Fruit fly (Drosophila melanogaster): ENCODE measurements around the gene CG10959.

Gene CG10959

dm6 chrX:8163452-8163851, 14.9 kb downstream of the CG10959 start:
- TF ChIP-seq pad (GFP tag; optimal IDR thresholded peaks at IDR 0.05) (no peak), CG33017 (tag; optimal IDR thresholded peaks at IDR 0.05) (no peak), cic (GFP tag; optimal IDR thresholded peaks at IDR 0.05) (no peak), Hr96 (GFP tag; optimal IDR thresholded peaks at IDR 0.05) (no peak), tj (GFP tag; optimal IDR thresholded peaks at IDR 0.05) (no peak), Crg-1 (GFP tag; optimal IDR thresholded peaks at IDR 0.05) (no peak), ovo (GFP tag; optimal IDR thresholded peaks at IDR 0.05) (no peak), Mnt (GFP tag; optimal IDR thresholded peaks at IDR 0.05) (no peak), CG1620 (GFP tag; optimal IDR thresholded peaks at IDR 0.05) (no peak), CG5204 (GFP tag; optimal IDR thresholded peaks at IDR 0.05) (no peak), Clk (GFP tag; optimal IDR thresholded peaks at IDR 0.05) (no peak), CG7045 (GFP tag; optimal IDR thresholded peaks at IDR 0.05) (no peak), CG12768 (GFP tag; optimal IDR thresholded peaks at IDR 0.05) (no peak), CG14711 (tag; optimal IDR thresholded peaks at IDR 0.05) (no peak), CG11617 (GFP tag; optimal IDR thresholded peaks at IDR 0.05) (no peak), CG7101 (tag; optimal IDR thresholded peaks at IDR 0.05) (no peak), kay (GFP tag; ENCODE audit: borderline replicate concordance) (no peak)

DNA sequence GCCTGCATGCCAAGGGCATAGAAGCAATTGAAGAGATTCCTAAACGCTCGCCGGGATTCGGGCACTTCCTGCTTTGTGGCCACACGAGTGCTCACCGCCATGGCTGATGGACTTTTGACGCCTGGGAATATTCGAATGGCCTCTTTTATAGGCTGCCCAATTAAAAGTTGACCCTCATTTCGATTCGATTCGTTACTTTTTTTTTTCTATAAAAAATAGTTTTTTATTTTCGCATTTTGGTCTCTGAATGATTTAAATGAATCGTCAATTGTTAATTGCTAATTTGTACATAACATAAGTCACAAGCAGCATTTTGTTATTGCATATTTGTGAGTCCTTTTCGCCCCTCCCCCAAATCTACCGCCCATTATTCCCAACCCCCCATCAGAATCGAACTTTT, 17.0 kb downstream of the CG10959 start, which contains the start of gene Or7a:
Or7a (minus strand) TSS at position 101 of the 400 bp plus-strand sequence.
- TF ChIP-seq Hr96 (GFP tag; optimal IDR thresholded peaks at IDR 0.05): no peak
- TF ChIP-seq ovo (GFP tag; optimal IDR thresholded peaks at IDR 0.05): no peak
- no peak for TF ChIP-seq Mnt (GFP tag; optimal IDR thresholded peaks at IDR 0.05)
- TF ChIP-seq tj (GFP tag; optimal IDR thresholded peaks at IDR 0.05): no peak
- no peak for TF ChIP-seq CG14711 (tag; optimal IDR thresholded peaks at IDR 0.05)
- no peak for TF ChIP-seq CG11617 (GFP tag; optimal IDR thresholded peaks at IDR 0.05)
- TF ChIP-seq toe (GFP tag; optimal IDR thresholded peaks at IDR 0.05): no peak
- no peak for TF ChIP-seq kay (GFP tag; ENCODE audit: borderline replicate concordance)

DNA sequence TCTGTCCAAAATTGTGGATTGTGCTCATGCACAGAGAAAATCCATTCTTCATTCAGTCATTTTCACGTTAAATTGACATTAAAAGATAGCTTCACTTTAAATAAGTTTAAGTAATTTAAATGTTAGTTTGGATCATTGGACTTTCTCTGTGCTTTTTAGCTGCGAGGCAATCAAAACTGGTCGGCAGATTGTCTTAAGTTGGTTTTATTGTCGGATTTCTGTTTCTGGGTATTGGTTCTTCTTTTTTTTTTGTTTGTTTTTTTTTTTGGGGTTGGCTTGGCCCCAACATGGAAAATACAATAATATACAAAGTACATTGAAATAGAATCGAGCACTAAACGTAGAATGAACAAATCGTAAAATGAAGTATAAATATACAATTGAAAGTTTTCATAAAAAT, 21.6 kb downstream of the CG10959 start, which contains the start of gene CG2278:
CG2278 (minus strand) TSS at position 101 of the 400 bp plus-strand sequence.
- TF ChIP-seq Crg-1 (GFP tag; optimal IDR thresholded peaks at IDR 0.05): no peak
- TF ChIP-seq Clk (GFP tag; optimal IDR thresholded peaks at IDR 0.05): no peak
- no peak for TF ChIP-seq CG7045 (GFP tag; optimal IDR thresholded peaks at IDR 0.05)
- no peak for TF ChIP-seq Mnt (GFP tag; optimal IDR thresholded peaks at IDR 0.05)
- no peak for TF ChIP-seq CG33017 (tag; optimal IDR thresholded peaks at IDR 0.05)
- no peak for TF ChIP-seq CG7101 (tag; optimal IDR thresholded peaks at IDR 0.05)
- TF ChIP-seq cic (GFP tag; optimal IDR thresholded peaks at IDR 0.05): no peak
- no peak for TF ChIP-seq ovo (GFP tag; optimal IDR thresholded peaks at IDR 0.05)

DNA sequence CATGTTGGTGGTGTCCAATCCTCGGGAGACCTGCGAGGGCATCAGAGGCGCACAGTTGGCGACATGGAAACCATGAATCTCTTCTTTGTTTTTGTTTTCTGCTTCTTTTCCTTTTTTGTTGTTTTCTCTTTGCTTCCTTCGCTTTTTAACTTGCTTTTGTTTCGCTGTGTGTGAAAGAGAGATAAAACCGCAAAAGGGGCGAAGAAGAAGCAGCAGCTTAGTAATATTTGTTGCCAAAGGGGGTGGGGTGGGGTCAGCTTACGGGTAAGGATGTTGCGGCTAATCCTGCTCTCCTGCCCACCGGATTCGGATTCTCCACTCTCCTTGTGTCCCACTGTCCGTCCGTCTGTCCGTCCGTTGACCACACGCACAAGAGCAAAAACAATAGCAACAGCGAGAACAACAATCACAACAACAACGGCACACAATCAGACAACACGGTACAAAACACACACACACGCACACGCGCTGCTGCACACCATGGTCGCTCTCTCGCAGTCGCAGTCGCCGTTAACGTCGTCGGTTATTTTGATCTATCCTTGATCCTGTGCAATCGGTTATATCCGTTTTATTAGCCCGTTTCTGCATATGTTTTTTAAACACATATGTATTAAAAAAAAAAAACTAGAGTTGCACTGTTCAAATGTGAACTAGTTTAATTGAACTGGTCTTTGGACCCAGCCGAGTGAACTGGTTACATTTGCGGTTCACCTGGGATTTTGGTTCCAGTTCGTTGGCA, 27.9 kb downstream of the CG10959 start:
- TF ChIP-seq CG12768 (GFP tag; optimal IDR thresholded peaks at IDR 0.05) (no peak), CG11617 (GFP tag; optimal IDR thresholded peaks at IDR 0.05) (peak; percentile 19), CG7045 (GFP tag; optimal IDR thresholded peaks at IDR 0.05) (no peak), CG14711 (tag; optimal IDR thresholded peaks at IDR 0.05) (peak; percentile 80), Mnt (GFP tag; optimal IDR thresholded peaks at IDR 0.05) (peak; percentile 51), tj (GFP tag; optimal IDR thresholded peaks at IDR 0.05) (peak; percentile 29)

dm6 chrX:8177030-8177349, 28.4 kb downstream of the CG10959 start, which contains the start of gene slpr:
TSS of gene slpr (minus strand) at chrX:8177185.
- no peak for TF ChIP-seq bab1 (GFP tag; optimal IDR thresholded peaks at IDR 0.05)
- no peak for TF ChIP-seq CG12768 (GFP tag; optimal IDR thresholded peaks at IDR 0.05)
- TF ChIP-seq kay (GFP tag; ENCODE audit: borderline replicate concordance): no peak
- TF ChIP-seq pad (GFP tag; optimal IDR thresholded peaks at IDR 0.05): no peak
- no peak for TF ChIP-seq CG5204 (GFP tag; optimal IDR thresholded peaks at IDR 0.05)
- TF ChIP-seq CG33017 (tag; optimal IDR thresholded peaks at IDR 0.05): no peak
- peak; percentile 38 for TF ChIP-seq CG14711 (tag; optimal IDR thresholded peaks at IDR 0.05)

DNA sequence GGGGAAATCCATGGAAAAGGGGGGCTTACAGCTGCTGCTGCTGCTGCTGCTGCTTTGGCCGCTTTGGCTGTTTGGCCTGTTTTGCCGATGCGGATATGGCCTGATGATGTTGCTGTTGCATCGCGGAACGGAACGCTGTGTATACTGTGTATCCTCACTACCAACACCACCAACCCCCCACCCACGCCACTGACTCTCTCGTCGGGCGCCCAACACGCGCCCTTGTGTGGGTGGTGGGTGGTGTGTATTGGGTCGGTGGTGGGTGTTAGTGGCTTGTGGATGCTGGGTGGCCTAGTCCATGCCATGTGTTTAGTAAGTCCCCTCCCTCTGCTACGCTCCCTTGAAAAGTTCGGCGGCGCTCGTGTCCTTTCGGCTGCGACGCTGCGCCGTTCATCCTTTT, 29.2 kb downstream of the CG10959 start:
- no peak for TF ChIP-seq Crg-1 (GFP tag; optimal IDR thresholded peaks at IDR 0.05)
- TF ChIP-seq pad (GFP tag; optimal IDR thresholded peaks at IDR 0.05): peak; percentile 17
- TF ChIP-seq Mnt (GFP tag; optimal IDR thresholded peaks at IDR 0.05): no peak
- no peak for TF ChIP-seq CG11617 (GFP tag; optimal IDR thresholded peaks at IDR 0.05)
- TF ChIP-seq tj (GFP tag; optimal IDR thresholded peaks at IDR 0.05): no peak
- TF ChIP-seq CG7045 (GFP tag; optimal IDR thresholded peaks at IDR 0.05): no peak
- TF ChIP-seq Hr96 (GFP tag; optimal IDR thresholded peaks at IDR 0.05): no peak
- TF ChIP-seq CG7101 (tag; optimal IDR thresholded peaks at IDR 0.05): no peak
- no peak for TF ChIP-seq CG14711 (tag; optimal IDR thresholded peaks at IDR 0.05)

DNA sequence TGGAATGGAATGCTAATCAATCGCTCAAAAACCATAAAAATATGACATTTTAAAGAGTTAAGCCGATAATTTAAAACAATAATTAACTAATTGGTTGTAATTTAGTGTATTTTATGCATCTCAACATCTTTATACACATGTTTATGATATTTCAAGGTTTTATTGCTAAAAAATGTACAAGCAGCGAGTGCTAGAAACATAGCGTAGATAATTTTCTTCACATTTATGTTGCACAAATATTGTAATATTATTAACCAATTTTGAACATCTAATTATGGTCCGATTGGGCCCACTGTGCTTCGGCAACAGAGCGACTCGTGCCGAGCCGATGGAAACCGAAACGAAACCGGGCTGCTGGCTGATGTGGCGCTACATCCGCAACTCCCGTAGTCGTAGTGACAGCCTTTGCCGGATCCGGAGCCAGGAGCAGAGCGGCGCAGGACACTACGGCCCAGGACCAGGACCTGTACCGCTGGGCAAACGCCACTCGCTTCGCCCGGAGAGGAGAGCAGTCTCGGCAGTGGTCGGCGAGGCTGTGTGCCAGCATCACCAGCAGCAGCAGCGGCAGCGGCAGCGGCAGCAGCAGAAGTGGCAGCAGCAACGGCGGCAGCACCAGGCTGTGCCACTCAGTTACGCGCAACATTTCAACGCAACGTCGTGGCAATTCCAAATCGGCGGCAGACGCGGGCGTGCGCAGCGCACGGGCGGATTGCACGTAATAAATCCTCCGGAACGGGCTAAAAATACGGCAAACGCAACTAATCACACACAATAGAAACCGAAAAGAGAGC, 29.8 kb downstream of the CG10959 start, which contains the start of gene sdt:
sdt (plus strand) TSS at position 385 of the 791 bp plus-strand sequence.
- TF ChIP-seq CG33017 (tag; optimal IDR thresholded peaks at IDR 0.05): no peak
- TF ChIP-seq Clk (GFP tag; optimal IDR thresholded peaks at IDR 0.05): no peak
- no peak for TF ChIP-seq cic (GFP tag; optimal IDR thresholded peaks at IDR 0.05)
- no peak for TF ChIP-seq CG11617 (GFP tag; optimal IDR thresholded peaks at IDR 0.05)
- no peak for TF ChIP-seq CG12768 (GFP tag; optimal IDR thresholded peaks at IDR 0.05)
- no peak for TF ChIP-seq ovo (GFP tag; optimal IDR thresholded peaks at IDR 0.05)
- TF ChIP-seq kay (GFP tag; ENCODE audit: borderline replicate concordance): no peak
- TF ChIP-seq CG7101 (tag; optimal IDR thresholded peaks at IDR 0.05): no peak
- TF ChIP-seq Mnt (GFP tag; optimal IDR thresholded peaks at IDR 0.05): no peak
